Fruit fly (Drosophila melanogaster): ENCODE data around the gene Vha26.
A peak's percentile ranks its signal among the peaks of the same experiment; 100 is the strongest.

DNA sequence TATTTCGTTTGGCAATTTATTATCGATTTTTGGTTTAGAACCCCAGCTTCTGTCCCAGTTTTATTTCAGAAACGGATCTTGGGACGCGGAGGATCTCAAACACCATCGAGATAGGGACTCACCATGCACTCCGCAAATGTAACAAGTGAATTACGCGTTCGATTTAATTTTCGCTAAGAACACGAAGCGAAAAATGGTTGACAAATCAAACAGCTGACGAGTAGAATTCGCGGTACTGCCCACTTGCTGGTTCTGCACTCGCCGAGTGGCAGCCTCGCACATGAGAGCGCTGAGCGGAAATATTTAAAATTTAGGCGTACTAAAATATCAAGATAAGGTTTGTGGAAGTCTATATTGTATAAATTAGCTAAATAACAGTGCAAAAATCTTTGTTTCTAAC is 28.1 kb upstream of the Vha26 start, which contains the start of gene Pi4KIIalpha:
- no peak for TF ChIP-seq CG8478 (optimal IDR thresholded peaks at IDR 0.05)
- TF ChIP-seq CTCF (optimal IDR thresholded peaks at IDR 0.05): peak in 1 of 2 experiments; percentile 9
